Worm (Caenorhabditis elegans) whole organism, young adult: ENCODE results near the gene srsx-16.

Experiments used
- F49E8.2 ChIP-seq: sonication (generic microtip); optimal IDR thresholded peaks from 3 replicates; lab custom pipeline; 2017; ENCODE audit warnings: missing genetic modification characterization, mild to moderate bottlenecking, missing compliant biosample characterization, antibody characterized with exemption, moderate library complexity; ENCODE audit not compliant: insufficient read depth
- F55B11.4 ChIP-seq: sonication (generic microtip); optimal IDR thresholded peaks from 2 replicates; lab custom pipeline; 2016; ENCODE audit warnings: missing compliant biosample characterization, missing genetic modification characterization, borderline replicate concordance; ENCODE audit not compliant: insufficient read depth
- F57C9.4 ChIP-seq: sonication (generic microtip); optimal IDR thresholded peaks from 2 replicates; lab custom pipeline; 2017; ENCODE audit warnings: mild to moderate bottlenecking, missing genetic modification characterization, missing compliant biosample characterization
- K12H6.12 ChIP-seq: fragments of 200-800 bp; sonication (Bioruptor generic); optimal IDR thresholded peaks from 2 replicates; lab custom pipeline; 2018; ENCODE audit warnings: mild to moderate bottlenecking, missing genetic modification characterization, missing compliant biosample characterization
- T07F8.4 ChIP-seq: sonication (generic microtip); optimal IDR thresholded peaks from 2 replicates; lab custom pipeline; 2016; ENCODE audit warnings: mild to moderate bottlenecking, missing genetic modification characterization, moderate library complexity, missing compliant biosample characterization
- Y79H2A.3 ChIP-seq: fragments of 200-800 bp; sonication (Bioruptor generic); conservative IDR thresholded peaks from 2 replicates; pipeline ENCODE4 v1.3.6; 2022; ENCODE audit warnings: missing genetic modification reagents, missing genetic modification characterization, missing compliant biosample characterization
- atf-7 ChIP-seq: sonication (generic microtip); optimal IDR thresholded peaks from 2 replicates; lab custom pipeline; 2017; ENCODE audit warnings: mild to moderate bottlenecking, missing genetic modification characterization, missing compliant biosample characterization
- attf-3 ChIP-seq: fragments of 200-800 bp; sonication (Bioruptor generic); conservative IDR thresholded peaks from 2 replicates; pipeline ENCODE4 v1.3.6; 2022; ENCODE audit warnings: missing genetic modification reagents, missing genetic modification characterization, missing compliant biosample characterization
- attf-5 ChIP-seq: fragments of 200-800 bp; sonication (Bioruptor generic); optimal IDR thresholded peaks from 2 replicates; lab custom pipeline; 2018; ENCODE audit warnings: mild to moderate bottlenecking, missing genetic modification characterization, missing compliant biosample characterization
- bed-1 ChIP-seq: fragments of 200-800 bp; sonication (Bioruptor generic); IDR thresholded peaks from 2 replicates; pipeline ENCODE4 v1.3.6; 2022; ENCODE audit warnings: missing genetic modification reagents, missing genetic modification characterization, missing compliant biosample characterization
- ceh-27 ChIP-seq: fragments of 200-800 bp; sonication (Bioruptor generic); optimal IDR thresholded peaks from 2 replicates; lab custom pipeline; 2018; ENCODE audit warnings: mild to moderate bottlenecking, missing genetic modification characterization, moderate library complexity, missing compliant biosample characterization
- ceh-58 ChIP-seq: fragments of 200-800 bp; sonication (Bioruptor generic); IDR thresholded peaks from 2 replicates; pipeline ENCODE4 v1.3.6; 2022; ENCODE audit warnings: missing genetic modification characterization, missing compliant biosample characterization
- ceh-79 ChIP-seq: sonication (generic microtip); optimal IDR thresholded peaks from 2 replicates; lab custom pipeline; 2017; ENCODE audit warnings: mild to moderate bottlenecking, missing genetic modification characterization, missing compliant biosample characterization
- dpff-1 ChIP-seq: sonication (generic microtip); optimal IDR thresholded peaks from 2 replicates; lab custom pipeline; 2017; ENCODE audit warnings: mild to moderate bottlenecking, missing genetic modification characterization, missing compliant biosample characterization
- dpl-1 ChIP-seq: fragments of 150-350 bp; optimal IDR thresholded peaks from 2 replicates; lab custom pipeline; 2014; ENCODE audit warnings: missing biosample characterization, missing genetic modification reagents, missing genetic modification characterization
- egl-18 ChIP-seq: fragments of 200-800 bp; sonication (Bioruptor generic); IDR thresholded peaks from 2 replicates; pipeline ENCODE4 v1.3.6; 2022; ENCODE audit warnings: missing genetic modification reagents, missing genetic modification characterization, missing compliant biosample characterization
- egl-44 ChIP-seq: fragments of 200-800 bp; sonication (Bioruptor generic); IDR thresholded peaks from 2 replicates; pipeline ENCODE4 v1.3.6; 2022; ENCODE audit warnings: missing genetic modification reagents, missing genetic modification characterization, missing compliant biosample characterization
- ekl-4 ChIP-seq: fragments of 200-800 bp; sonication (Bioruptor generic); IDR thresholded peaks from 2 replicates; pipeline ENCODE4 v1.3.6; 2022; ENCODE audit warnings: missing genetic modification reagents, missing genetic modification characterization, missing compliant biosample characterization
- gei-17 ChIP-seq: fragments of 200-800 bp; sonication (Bioruptor generic); optimal IDR thresholded peaks from 2 replicates; lab custom pipeline; 2018; ENCODE audit warnings: mild to moderate bottlenecking, missing genetic modification characterization, missing compliant biosample characterization
- hmg-1.2 ChIP-seq: fragments of 200-800 bp; sonication (Bioruptor generic); IDR thresholded peaks from 2 replicates; pipeline ENCODE4 v1.3.6; 2022; ENCODE audit warnings: missing genetic modification reagents, missing genetic modification characterization, missing compliant biosample characterization
- hmg-20 ChIP-seq: fragments of 200-800 bp; sonication (Bioruptor generic); IDR thresholded peaks from 2 replicates; pipeline ENCODE4 v1.3.6; 2022; ENCODE audit warnings: missing genetic modification reagents, missing genetic modification characterization, missing compliant biosample characterization
- let-607 ChIP-seq, 2 experiments: fragments of 200-800 bp in 1 of 2; sonication (Bioruptor generic) in 1 of 2; sonication (generic microtip) in 1 of 2; optimal IDR thresholded peaks; 2 replicates each; lab custom pipeline; 2016 to 2018; ENCODE audit warnings: mild to moderate bottlenecking in 2 of 2, missing compliant biosample characterization in 2 of 2, missing genetic modification characterization in 2 of 2, moderate library complexity in 2 of 2, missing genotype in 1 of 2
- lin-35 ChIP-seq, 3 experiments: fragments of 150-350 bp in 2 of 3; sonication (generic microtip) in 1 of 3; optimal IDR thresholded peaks; 2 replicates each; lab custom pipeline; 2014 to 2018; ENCODE audit warnings: missing biosample characterization in 3 of 3, missing genetic modification characterization in 3 of 3, missing genetic modification reagents in 3 of 3
- lsy-27 ChIP-seq: sonication (generic microtip); optimal IDR thresholded peaks from 2 replicates; lab custom pipeline; 2017; ENCODE audit warnings: missing genetic modification characterization, mild to moderate bottlenecking, missing compliant biosample characterization, antibody characterized with exemption, missing genotype, borderline replicate concordance; ENCODE audit not compliant: insufficient read depth
- madf-10 ChIP-seq: sonication (generic microtip); optimal IDR thresholded peaks from 2 replicates; lab custom pipeline; 2016; ENCODE audit warnings: mild to moderate bottlenecking, missing genetic modification characterization, missing compliant biosample characterization
- madf-3 ChIP-seq: fragments of 200-800 bp; sonication (Bioruptor generic); IDR thresholded peaks from 2 replicates; pipeline ENCODE4 v1.3.6; 2022; ENCODE audit warnings: missing genetic modification reagents, missing genetic modification characterization, missing compliant biosample characterization
- mcd-1 ChIP-seq: fragments of 200-800 bp; sonication (Bioruptor generic); IDR thresholded peaks from 2 replicates; pipeline ENCODE4 v1.3.6; 2022; ENCODE audit warnings: missing genetic modification reagents, missing genetic modification characterization, missing compliant biosample characterization
- nfyb-1 ChIP-seq: fragments of 200-800 bp; sonication (Bioruptor generic); IDR thresholded peaks from 2 replicates; pipeline ENCODE4 v1.3.6; 2022; ENCODE audit warnings: missing genetic modification reagents, missing genetic modification characterization, missing compliant biosample characterization
- nhr-120 ChIP-seq: fragments of 200-800 bp; sonication (Bioruptor generic); IDR thresholded peaks from 2 replicates; pipeline ENCODE4 v1.3.6; 2022; ENCODE audit warnings: missing genetic modification characterization, missing compliant biosample characterization
- nhr-179 ChIP-seq: sonication (generic microtip); optimal IDR thresholded peaks from 2 replicates; lab custom pipeline; 2016; ENCODE audit warnings: mild to moderate bottlenecking, missing genetic modification characterization, missing compliant biosample characterization
- nhr-80 ChIP-seq: sonication (generic microtip); optimal IDR thresholded peaks from 2 replicates; lab custom pipeline; 2016; ENCODE audit warnings: missing genetic modification characterization, missing compliant biosample characterization
- pbrm-1 ChIP-seq: fragments of 200-800 bp; sonication (Bioruptor generic); IDR thresholded peaks from 2 replicates; pipeline ENCODE4 v1.3.6; 2022; ENCODE audit warnings: missing genetic modification reagents, missing genetic modification characterization, missing compliant biosample characterization
- pha-4 ChIP-seq: fragments of 150-350 bp; sonication (generic microtip); optimal IDR thresholded peaks from 2 replicates; lab custom pipeline; 2014; ENCODE audit warnings: missing biosample characterization, missing genetic modification reagents, missing genetic modification characterization
- repo-1 ChIP-seq: sonication (generic microtip); optimal IDR thresholded peaks from 2 replicates; lab custom pipeline; 2017; ENCODE audit warnings: mild to moderate bottlenecking, missing genetic modification characterization, missing compliant biosample characterization
- sdz-38 ChIP-seq: sonication (generic microtip); optimal IDR thresholded peaks from 2 replicates; lab custom pipeline; 2016; ENCODE audit warnings: missing genotype, missing genetic modification characterization, missing compliant biosample characterization
- sea-2 ChIP-seq: fragments of 200-800 bp; sonication (Bioruptor generic); IDR thresholded peaks from 2 replicates; pipeline ENCODE4 v1.3.6; 2022; ENCODE audit warnings: missing genetic modification characterization, missing compliant biosample characterization
- snpc-4 ChIP-seq, 5 experiments: fragments of 150-350 bp in 1 of 5; sonication (generic microtip) in 4 of 5; optimal IDR thresholded peaks; 2 replicates each; lab custom pipeline; 2014 to 2018; ENCODE audit warnings: missing genetic modification characterization in 5 of 5, missing biosample characterization in 3 of 5, antibody characterized with exemption in 2 of 5, mild to moderate bottlenecking in 2 of 5, missing compliant biosample characterization in 2 of 5, missing genotype in 2 of 5, moderate library complexity in 2 of 5, missing genetic modification reagents in 1 of 5
- zfh-2 ChIP-seq: fragments of 200-800 bp; sonication (Bioruptor generic); conservative IDR thresholded peaks from 2 replicates; pipeline ENCODE4 v1.3.6; 2022; ENCODE audit warnings: missing genetic modification reagents, missing genetic modification characterization, missing compliant biosample characterization
- ztf-22 ChIP-seq: fragments of 200-800 bp; sonication (Bioruptor generic); optimal IDR thresholded peaks from 2 replicates; lab custom pipeline; 2018; ENCODE audit warnings: mild to moderate bottlenecking, missing genetic modification characterization, moderate library complexity, missing compliant biosample characterization
- ztf-26 ChIP-seq: sonication (generic microtip); optimal IDR thresholded peaks from 2 replicates; lab custom pipeline; 2017; ENCODE audit warnings: missing genetic modification characterization, missing compliant biosample characterization
- ztf-28 ChIP-seq: fragments of 200-800 bp; sonication (Bioruptor generic); IDR thresholded peaks from 2 replicates; pipeline ENCODE4 v1.3.6; 2022; ENCODE audit warnings: missing genetic modification reagents, missing genetic modification characterization, missing compliant biosample characterization

Gene srsx-16

DNA sequence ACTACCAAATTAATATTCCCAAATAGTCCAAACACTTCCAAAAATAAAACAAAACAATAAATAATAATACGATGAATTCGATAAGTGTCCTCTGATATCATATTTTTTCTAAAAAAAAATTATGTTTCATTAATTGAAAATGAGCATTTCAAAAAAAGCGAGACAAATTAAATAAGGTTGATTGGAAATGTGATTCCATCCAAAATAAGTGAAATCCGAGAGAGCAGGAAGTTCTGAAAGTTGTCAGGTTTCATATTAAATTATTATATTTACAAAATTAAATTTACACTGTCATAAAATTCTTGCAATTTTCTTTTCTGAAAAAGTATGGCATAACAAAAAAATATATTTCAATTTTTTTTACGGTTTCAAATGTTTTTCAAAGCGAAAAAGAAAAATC is 7.5 kb upstream of the srsx-16 start, which contains the start of gene srsx-14:
Gene srsx-14, minus strand, starts transcription at position 101 of the 400 bp plus-strand sequence.
- no peak for TF ChIP-seq let-607 (tag; optimal IDR thresholded peaks at IDR 0.05; lab: Kevin White, UChicago)

DNA sequence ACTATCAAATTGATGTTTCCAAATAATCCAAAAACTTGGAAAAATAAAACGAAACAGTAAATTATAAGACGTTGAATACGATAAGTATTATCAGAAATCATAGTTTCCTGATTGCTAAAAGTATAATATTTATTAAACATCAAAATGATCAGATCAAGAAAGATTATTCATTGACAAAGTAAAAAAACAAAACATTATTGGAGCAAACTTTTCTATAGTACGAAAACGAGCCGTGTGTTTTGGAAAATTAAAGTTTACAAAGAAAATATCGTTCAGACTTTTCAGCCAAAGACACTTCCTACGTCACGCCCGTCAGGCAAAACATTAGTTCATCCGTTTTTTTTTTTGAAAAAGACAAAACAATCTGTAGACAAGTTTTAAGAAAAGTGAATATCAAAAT is 4.2 kb upstream of the srsx-16 start, which contains the start of gene srsx-15:
Gene srsx-15, minus strand, starts transcription at position 101 of the 400 bp plus-strand sequence.
- TF ChIP-seq attf-5 (GFP tag; lab: Kevin White, UChicago) (no peak), ceh-79 (tag; lab: Kevin White, UChicago) (no peak), zfh-2 (no peak), F49E8.2 (tag; lab: Kevin White, UChicago) (no peak), lsy-27 (tag; lab: Kevin White, UChicago) (no peak), nhr-179 (tag; lab: Kevin White, UChicago) (no peak), T07F8.4 (tag; lab: Kevin White, UChicago) (no peak), dpff-1 (tag; lab: Kevin White, UChicago) (no peak), nhr-120 (GFP tag; lab: Robert Waterston, UW) (no peak), ztf-22 (GFP tag; lab: Kevin White, UChicago) (no peak), F57C9.4 (no peak)
- TF ChIP-seq, all 124 proteins: peak for 0

DNA sequence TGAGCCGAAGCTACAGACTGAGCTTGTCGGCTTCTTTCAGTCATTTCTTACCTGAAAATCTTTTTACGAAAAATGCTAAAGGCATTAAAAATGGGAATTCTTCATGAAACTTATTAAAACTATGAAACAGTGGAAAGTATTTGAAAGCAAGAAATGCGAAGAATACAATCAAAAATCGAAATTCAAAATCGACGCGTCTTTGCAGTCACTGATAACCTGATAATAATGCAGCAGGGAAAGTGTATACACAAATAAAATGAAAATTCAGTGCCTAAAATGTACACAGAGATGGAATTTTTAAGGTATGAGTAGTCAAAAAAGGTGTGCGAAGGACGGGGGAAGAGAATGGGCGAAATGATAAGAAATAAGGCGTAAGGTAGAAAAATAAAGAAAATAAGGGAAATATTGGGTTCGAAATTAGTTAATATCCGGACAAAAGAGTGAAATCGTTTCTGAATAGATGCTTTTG is 5.0 kb downstream of the srsx-16 start, which contains the start of gene C39H7.4:
Gene C39H7.4, minus strand, starts transcription at position 51 of the 469 bp plus-strand sequence.
- no peak for TF ChIP-seq F55B11.4 (tag; lab: Kevin White, UChicago)
- TF ChIP-seq nfyb-1 (GFP tag; lab: Robert Waterston, UW): no peak
- no peak for TF ChIP-seq ceh-58
- peak; percentile 89 for TF ChIP-seq nhr-80 (tag; lab: Kevin White, UChicago)
- TF ChIP-seq gei-17 (GFP tag; lab: Kevin White, UChicago): no peak
- no peak for TF ChIP-seq ztf-26 (tag; lab: Kevin White, UChicago)

DNA sequence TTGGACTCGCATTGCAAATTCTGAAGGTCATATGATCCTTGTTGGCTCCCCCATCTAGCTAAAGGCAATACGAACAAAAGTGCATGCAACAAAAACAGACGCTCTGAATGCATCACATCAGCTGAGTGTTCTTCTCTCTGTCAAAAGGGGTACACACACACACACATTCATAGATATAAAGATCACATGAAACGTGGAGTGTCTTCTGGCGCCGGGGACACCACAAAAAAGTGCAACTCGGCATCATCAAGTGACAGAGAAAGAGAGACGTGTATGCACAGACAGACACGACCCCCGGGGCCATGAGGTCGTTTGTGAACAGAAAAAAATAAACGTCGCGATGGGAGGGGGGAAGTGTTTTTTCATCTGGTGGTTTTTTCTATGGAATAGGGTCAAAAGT is 12.2 kb downstream of the srsx-16 start:
- TF ChIP-seq egl-44 (GFP tag; lab: Robert Waterston, UW) (no peak), madf-10 (peak; percentile 43), pbrm-1 (GFP tag; lab: Robert Waterston, UW) (0 out of 2 replicates have a peak, but pooled peaks have one; percentile 41), pha-4 (peak; percentile 41), hmg-1.2 (peak; percentile 49; the same call in 1 of the 2 replicates), attf-3 (GFP tag; lab: Robert Waterston, UW) (0 out of 2 replicates have a peak, but pooled peaks have one; percentile 7), egl-18 (GFP tag; lab: Robert Waterston, UW) (no peak), madf-3 (no peak), ceh-27 (peak; percentile 77), atf-7 (tag; lab: Kevin White, UChicago) (peak; percentile 15), nhr-80 (tag; lab: Kevin White, UChicago) (peak; percentile 6), ceh-79 (tag; lab: Kevin White, UChicago) (no peak), dpl-1 (GFP tag; lab: Kevin White, UChicago) (no peak), bed-1 (no peak), snpc-4 (GFP tag; optimal IDR thresholded peaks at IDR 0.05; lab: Kevin White, UChicago) (no peak), snpc-4 (tag; optimal IDR thresholded peaks at IDR 0.05; lab: Kevin White, UChicago) (peak in 3 of 4 experiments; percentile 13 to 62 (median 31)), sea-2 (GFP tag; lab: Robert Waterston, UW) (no peak), repo-1 (no peak), K12H6.12 (peak; percentile 93), hmg-20 (GFP tag; lab: Robert Waterston, UW) (no peak), sdz-38 (tag; lab: Kevin White, UChicago) (no peak), nfyb-1 (GFP tag; lab: Robert Waterston, UW) (no peak), mcd-1 (GFP tag; lab: Robert Waterston, UW) (peak; percentile 18; the same call in 1 of the 2 replicates), lin-35 (GFP tag; optimal IDR thresholded peaks at IDR 0.05; lab: Kevin White, UChicago) (peak in 1 of 3 experiments; percentile 3), Y79H2A.3 (no peak), ekl-4 (GFP tag; lab: Robert Waterston, UW) (0 out of 2 replicates have a peak, but pooled peaks have one; percentile 17), ztf-28 (GFP tag; lab: Robert Waterston, UW) (no peak), ztf-26 (tag; lab: Kevin White, UChicago) (no peak)
